Worm (Caenorhabditis elegans) whole organism, late embryonic: Measurements from ENCODE around the gene T05H10.4.

Source experiments
- C08G9.2 ChIP-seq: sonication (generic microtip); optimal IDR thresholded peaks from 2 replicates; lab custom pipeline; 2016; ENCODE audit warnings: mild to moderate bottlenecking, missing genetic modification characterization, moderate library complexity, missing compliant biosample characterization
- C38D4.7 ChIP-seq: fragments of 200-800 bp; sonication (Bioruptor generic); optimal IDR thresholded peaks from 2 replicates; lab custom pipeline; 2018; ENCODE audit warnings: mild to moderate bottlenecking, missing genetic modification characterization, moderate library complexity, missing compliant biosample characterization
- K09A11.1 ChIP-seq: sonication (generic microtip); optimal IDR thresholded peaks from 2 replicates; lab custom pipeline; 2017; ENCODE audit warnings: antibody characterized with exemption, mild to moderate bottlenecking, missing genetic modification characterization, missing compliant biosample characterization; ENCODE audit not compliant: insufficient read depth
- T23F11.4 ChIP-seq: fragments of 200-800 bp; sonication (Bioruptor generic); optimal IDR thresholded peaks from 2 replicates; lab custom pipeline; 2018; ENCODE audit warnings: mild to moderate bottlenecking, missing genetic modification characterization, missing compliant biosample characterization
- ama-1 ChIP-seq: fragments of 150-350 bp; optimal IDR thresholded peaks from 2 replicates; lab custom pipeline; 2014
- ceh-14 ChIP-seq: sonication (generic microtip); optimal IDR thresholded peaks from 2 replicates; lab custom pipeline; 2016; ENCODE audit warnings: missing genotype, missing genetic modification characterization, missing compliant biosample characterization
- ceh-18 ChIP-seq: sonication (generic microtip); optimal IDR thresholded peaks from 2 replicates; lab custom pipeline; 2016; ENCODE audit warnings: missing genetic modification characterization, missing compliant biosample characterization
- ceh-19 ChIP-seq: fragments of 200-800 bp; sonication (Bioruptor generic); optimal IDR thresholded peaks from 2 replicates; lab custom pipeline; 2018; ENCODE audit warnings: mild to moderate bottlenecking, missing genetic modification characterization, missing compliant biosample characterization
- ceh-2 ChIP-seq: sonication (generic microtip); optimal IDR thresholded peaks from 2 replicates; lab custom pipeline; 2016; ENCODE audit warnings: missing genotype, missing genetic modification characterization, missing compliant biosample characterization
- ceh-24 ChIP-seq: sonication (generic microtip); optimal IDR thresholded peaks from 2 replicates; lab custom pipeline; 2016; ENCODE audit warnings: mild to moderate bottlenecking, missing genetic modification characterization, missing compliant biosample characterization
- ceh-30 ChIP-seq: fragments of 150-350 bp; optimal IDR thresholded peaks from 2 replicates; lab custom pipeline; 2014; ENCODE audit warnings: missing biosample characterization, missing genetic modification characterization
- ceh-31 ChIP-seq: sonication (generic microtip); optimal IDR thresholded peaks from 2 replicates; lab custom pipeline; 2016; ENCODE audit warnings: missing genetic modification characterization, missing compliant biosample characterization
- ceh-34 ChIP-seq: sonication (generic microtip); optimal IDR thresholded peaks from 2 replicates; lab custom pipeline; 2016; ENCODE audit warnings: mild to moderate bottlenecking, missing genetic modification characterization, missing compliant biosample characterization
- ceh-48 ChIP-seq: sonication (generic microtip); optimal IDR thresholded peaks from 2 replicates; lab custom pipeline; 2016; ENCODE audit warnings: missing genetic modification characterization, inconsistent platforms, missing compliant biosample characterization
- che-1 ChIP-seq: sonication (generic microtip); optimal IDR thresholded peaks from 2 replicates; lab custom pipeline; 2016; ENCODE audit warnings: mild to moderate bottlenecking, missing genetic modification characterization, missing compliant biosample characterization
- dve-1 ChIP-seq: sonication (generic microtip); optimal IDR thresholded peaks from 2 replicates; lab custom pipeline; 2017; ENCODE audit warnings: antibody characterized with exemption, mild to moderate bottlenecking, missing genetic modification characterization, missing compliant biosample characterization
- elt-2 ChIP-seq: sonication (generic microtip); optimal IDR thresholded peaks from 2 replicates; lab custom pipeline; 2016; ENCODE audit warnings: missing genetic modification reagents, missing genetic modification characterization, missing compliant biosample characterization
- eyg-1 ChIP-seq: sonication (generic microtip); optimal IDR thresholded peaks from 2 replicates; lab custom pipeline; 2016; ENCODE audit warnings: missing genotype, missing genetic modification characterization, missing compliant biosample characterization
- fax-1 ChIP-seq: sonication (generic microtip); optimal IDR thresholded peaks from 2 replicates; lab custom pipeline; 2016; ENCODE audit warnings: missing genotype, missing genetic modification characterization, missing compliant biosample characterization
- fkh-6 ChIP-seq: sonication (generic microtip); optimal IDR thresholded peaks from 2 replicates; lab custom pipeline; 2016; ENCODE audit warnings: missing genetic modification characterization, missing compliant biosample characterization
- gmeb-2 ChIP-seq: sonication (generic microtip); optimal IDR thresholded peaks from 2 replicates; lab custom pipeline; 2016; ENCODE audit warnings: missing genetic modification characterization, inconsistent platforms, missing compliant biosample characterization
- hlh-13 ChIP-seq: fragments of 200-800 bp; sonication (Bioruptor generic); optimal IDR thresholded peaks from 2 replicates; lab custom pipeline; 2018; ENCODE audit warnings: mild to moderate bottlenecking, missing genetic modification characterization, missing compliant biosample characterization
- hlh-15 ChIP-seq: sonication (generic microtip); optimal IDR thresholded peaks from 2 replicates; lab custom pipeline; 2016; ENCODE audit warnings: missing genetic modification characterization, missing compliant biosample characterization
- hlh-30 ChIP-seq: sonication (generic microtip); optimal IDR thresholded peaks from 2 replicates; lab custom pipeline; 2017; ENCODE audit warnings: antibody characterized with exemption, missing genetic modification characterization, missing compliant biosample characterization; ENCODE audit not compliant: insufficient read depth
- hlh-6 ChIP-seq: sonication (generic microtip); optimal IDR thresholded peaks from 2 replicates; lab custom pipeline; 2016; ENCODE audit warnings: missing genotype, missing genetic modification characterization, missing compliant biosample characterization
- lim-6 ChIP-seq: sonication (generic microtip); optimal IDR thresholded peaks from 2 replicates; lab custom pipeline; 2016; ENCODE audit warnings: missing genetic modification characterization, missing compliant biosample characterization
- lin-11 ChIP-seq: fragments of 200-800 bp; sonication (Bioruptor generic); optimal IDR thresholded peaks from 2 replicates; lab custom pipeline; 2018; ENCODE audit warnings: mild to moderate bottlenecking, missing genetic modification characterization, missing compliant biosample characterization
- madf-2 ChIP-seq: sonication (generic microtip); optimal IDR thresholded peaks from 2 replicates; lab custom pipeline; 2017; ENCODE audit warnings: missing genetic modification characterization, missing compliant biosample characterization
- nhr-11 ChIP-seq: fragments of 150-350 bp; optimal IDR thresholded peaks from 2 replicates; lab custom pipeline; 2014; ENCODE audit warnings: missing biosample characterization, missing genetic modification characterization
- odd-2 ChIP-seq: sonication (generic microtip); optimal IDR thresholded peaks from 2 replicates; lab custom pipeline; 2017; ENCODE audit warnings: antibody characterized with exemption, mild to moderate bottlenecking, missing genetic modification characterization, missing compliant biosample characterization
- pax-1 ChIP-seq: fragments of 150-350 bp; optimal IDR thresholded peaks from 2 replicates; lab custom pipeline; 2014; ENCODE audit warnings: missing biosample characterization, missing genetic modification characterization
- pha-2 ChIP-seq: sonication (generic microtip); optimal IDR thresholded peaks from 2 replicates; lab custom pipeline; 2017; ENCODE audit warnings: mild to moderate bottlenecking, missing genetic modification characterization, missing compliant biosample characterization
- pha-4 ChIP-seq: fragments of 150-350 bp; optimal IDR thresholded peaks from 2 replicates; lab custom pipeline; 2018; ENCODE audit warnings: missing biosample characterization, missing genetic modification reagents, missing genetic modification characterization
- pqm-1 ChIP-seq: sonication (generic microtip); optimal IDR thresholded peaks from 2 replicates; lab custom pipeline; 2016; ENCODE audit warnings: missing genetic modification characterization, missing compliant biosample characterization
- pros-1 ChIP-seq: fragments of 150-350 bp; optimal IDR thresholded peaks from 2 replicates; lab custom pipeline; 2014; ENCODE audit warnings: missing biosample characterization, missing genetic modification reagents, missing genetic modification characterization
- ref-2 ChIP-seq: sonication (generic microtip); optimal IDR thresholded peaks from 2 replicates; lab custom pipeline; 2016; ENCODE audit warnings: missing genetic modification characterization, missing compliant biosample characterization
- sox-4 ChIP-seq: sonication (generic microtip); optimal IDR thresholded peaks from 2 replicates; lab custom pipeline; 2017; ENCODE audit warnings: mild to moderate bottlenecking, missing genetic modification characterization, inconsistent platforms, missing compliant biosample characterization
- tbx-2 ChIP-seq: sonication (generic microtip); optimal IDR thresholded peaks from 2 replicates; lab custom pipeline; 2016; ENCODE audit warnings: missing genetic modification characterization, missing compliant biosample characterization
- ttx-3 ChIP-seq: sonication (generic microtip); optimal IDR thresholded peaks from 2 replicates; lab custom pipeline; 2016; ENCODE audit warnings: missing genetic modification reagents, missing genetic modification characterization, missing compliant biosample characterization
- unc-3 ChIP-seq, 2 experiments: fragments of 200-800 bp in 1 of 2; sonication (Bioruptor generic) in 1 of 2; sonication (generic microtip) in 1 of 2; conservative IDR thresholded peaks in 1 of 2; optimal IDR thresholded peaks in 1 of 2; 2 replicates each; pipeline versions ENCODE4 v1.3.6 to Lab custom; 2016 to 2022; ENCODE audit warnings: missing compliant biosample characterization in 2 of 2, missing genetic modification characterization in 2 of 2, missing genetic modification reagents in 1 of 2
- unc-42 ChIP-seq: sonication (generic microtip); optimal IDR thresholded peaks from 2 replicates; lab custom pipeline; 2016; ENCODE audit warnings: missing genotype, missing genetic modification characterization, missing compliant biosample characterization
- zip-5 ChIP-seq: sonication (generic microtip); optimal IDR thresholded peaks from 2 replicates; lab custom pipeline; 2016; ENCODE audit warnings: missing genetic modification characterization, missing compliant biosample characterization
- ztf-16 ChIP-seq: sonication (generic microtip); optimal IDR thresholded peaks from 2 replicates; lab custom pipeline; 2017; ENCODE audit warnings: missing genetic modification characterization, missing compliant biosample characterization

The T05H10.4 gene

DNA sequence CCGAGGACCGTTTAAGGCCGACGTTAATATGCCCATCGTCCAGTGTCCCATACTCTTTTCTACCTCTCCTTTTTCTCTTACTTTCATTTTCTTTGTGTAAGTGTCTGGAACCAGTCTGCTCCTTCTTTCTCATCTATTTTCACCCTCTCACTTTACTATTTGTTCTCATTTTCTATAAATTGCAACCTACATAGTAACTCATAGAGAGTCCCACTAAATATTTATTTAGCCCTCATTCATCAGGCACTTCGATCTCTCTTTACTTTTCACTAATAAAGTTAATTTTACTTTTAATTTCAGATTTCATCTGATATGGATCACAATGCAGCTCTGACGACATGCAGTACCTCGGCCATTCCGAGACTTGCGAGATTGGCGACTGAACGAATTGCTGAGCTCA is 35.6 kb upstream of the T05H10.4 start, which contains the start of gene zyg-11:
Gene zyg-11 (plus strand): TSS at position 301 of the 400 bp plus-strand sequence.
- TF ChIP-seq T23F11.4 (GFP tag; lab: Kevin White, UChicago) (no peak), ceh-48 (tag; lab: Kevin White, UChicago) (no peak), ama-1 (lab: Kevin White, UChicago) (no peak), pha-4 (no peak), odd-2 (tag; lab: Kevin White, UChicago) (no peak), K09A11.1 (tag; lab: Kevin White, UChicago) (no peak), fkh-6 (no peak)

DNA sequence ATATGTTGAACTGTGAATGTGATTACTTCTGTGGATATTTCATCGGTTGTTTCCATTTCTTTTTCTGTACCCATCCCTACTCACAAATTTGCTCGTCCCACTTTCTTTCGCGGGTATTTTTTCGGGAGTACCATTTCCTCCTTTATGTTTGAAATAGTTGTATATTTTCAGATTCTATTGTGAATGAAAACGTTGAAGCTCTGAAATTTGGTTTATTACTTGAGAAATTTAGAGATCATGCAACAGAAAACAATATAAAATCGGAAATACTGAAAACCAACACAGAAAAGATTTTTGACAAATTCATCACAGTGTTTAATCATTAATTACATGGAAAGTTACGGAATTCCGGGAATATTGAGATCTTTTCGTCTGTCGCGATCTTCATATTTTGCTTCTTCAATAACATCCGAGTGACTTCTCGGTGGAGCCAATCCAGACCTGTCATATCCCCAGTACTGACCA is 32.3 kb upstream of the T05H10.4 start:
- no peak for TF ChIP-seq hlh-15 (tag; lab: Kevin White, UChicago)
- no peak for TF ChIP-seq ceh-2 (tag; lab: Kevin White, UChicago)
- TF ChIP-seq lin-11 (tag; lab: Kevin White, UChicago), result no peak
- TF ChIP-seq C38D4.7 (GFP tag; lab: Kevin White, UChicago), result no peak
- no peak for TF ChIP-seq ceh-14 (tag; lab: Kevin White, UChicago)

DNA sequence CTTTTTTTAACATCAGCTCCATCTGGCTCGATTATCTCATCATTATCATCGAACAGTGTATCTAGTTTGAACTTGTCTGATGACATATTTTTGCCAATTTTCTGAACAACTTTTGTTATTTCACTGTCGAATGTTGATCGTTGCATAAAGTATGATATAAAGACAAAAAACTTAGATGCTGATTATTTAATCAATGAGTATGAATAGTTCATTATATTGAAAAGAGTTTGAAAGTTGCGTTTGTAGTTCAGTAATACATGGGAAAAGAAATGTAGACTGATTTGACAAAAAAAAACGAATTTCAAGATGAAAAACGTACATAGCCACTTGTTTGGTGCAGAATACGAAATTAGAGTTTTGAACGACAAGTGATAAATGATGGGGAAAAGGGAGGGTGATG is 30.5 kb upstream of the T05H10.4 start, which contains the start of gene hda-2:
Gene hda-2 (minus strand): TSS at position 101 of the 400 bp plus-strand sequence.
- no peak for TF ChIP-seq gmeb-2

DNA sequence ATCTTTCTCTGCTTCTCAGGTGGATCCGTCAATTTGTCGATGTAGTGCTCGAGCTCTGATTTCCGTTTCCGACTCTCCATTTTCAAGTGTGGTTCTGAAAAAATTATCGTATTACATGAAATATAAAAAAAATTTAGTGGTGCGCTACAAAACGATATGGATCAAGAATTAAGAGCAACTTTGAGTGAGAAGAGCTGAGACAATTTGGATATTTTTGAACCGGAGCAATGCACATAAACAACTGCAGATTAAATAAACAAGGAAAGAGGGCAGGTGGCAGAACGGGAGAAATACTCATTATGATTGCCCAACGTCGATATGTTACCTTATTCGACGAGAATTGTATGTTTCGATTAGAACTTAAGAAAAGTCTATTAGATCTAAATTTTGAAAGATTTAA is 25.3 kb upstream of the T05H10.4 start, which contains the start of gene swsn-7:
Gene swsn-7 (minus strand): TSS at position 101 of the 400 bp plus-strand sequence.
- TF ChIP-seq pqm-1 (tag; lab: Kevin White, UChicago), result no peak
- TF ChIP-seq, all 69 proteins: peak for 0

DNA sequence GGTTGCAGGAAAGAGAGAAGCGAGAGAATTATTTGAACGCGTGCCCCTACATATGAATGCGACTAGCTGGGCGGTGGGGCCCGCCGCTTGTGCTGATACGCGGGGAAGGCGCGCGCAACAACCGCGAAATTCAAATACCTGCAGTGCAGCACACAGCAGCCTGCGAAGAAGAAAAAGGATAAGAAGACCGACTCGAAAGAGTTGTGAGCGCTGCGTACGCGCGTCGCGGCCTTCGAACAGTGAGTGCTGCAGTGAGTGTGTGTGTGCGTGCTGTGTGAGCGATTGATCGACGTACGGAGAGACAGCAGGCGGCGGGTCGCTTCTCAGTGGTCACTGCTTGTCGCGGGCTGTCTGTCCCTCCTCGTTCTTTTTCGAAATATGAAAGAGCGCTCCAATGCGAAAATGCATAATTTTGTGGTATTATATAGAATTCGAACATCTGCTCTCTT is 24.7 kb upstream of the T05H10.4 start:
- TF ChIP-seq fax-1 (tag; lab: Kevin White, UChicago) (peak; percentile 9), ceh-18 (peak; percentile 90), madf-2 (tag; lab: Kevin White, UChicago) (peak; percentile 59), ceh-31 (peak; percentile 79), hlh-15 (tag; lab: Kevin White, UChicago) (no peak), ceh-24 (no peak), ttx-3 (tag; lab: Kevin White, UChicago) (no peak), hlh-30 (peak; percentile 33), elt-2 (tag; lab: Kevin White, UChicago) (peak; percentile 62), eyg-1 (tag; lab: Kevin White, UChicago) (peak; percentile 39), hlh-6 (peak; percentile 74), odd-2 (tag; lab: Kevin White, UChicago) (no peak), unc-3 (GFP tag; conservative IDR thresholded peaks at IDR 0.05; lab: Robert Waterston, UW) (no peak), unc-3 (tag; optimal IDR thresholded peaks at IDR 0.05; lab: Kevin White, UChicago) (no peak), dve-1 (peak; percentile 81), nhr-11 (tag; lab: Kevin White, UChicago) (no peak), ceh-30 (tag; lab: Kevin White, UChicago) (no peak), ceh-34 (tag; lab: Kevin White, UChicago) (peak; percentile 94), zip-5 (tag; lab: Kevin White, UChicago) (no peak), ceh-14 (tag; lab: Kevin White, UChicago) (no peak), C38D4.7 (GFP tag; lab: Kevin White, UChicago) (peak; percentile 6), T23F11.4 (GFP tag; lab: Kevin White, UChicago) (peak; percentile 71), pros-1 (tag; lab: Kevin White, UChicago) (peak; percentile 72), ref-2 (peak; percentile 93), hlh-13 (GFP tag; lab: Kevin White, UChicago) (no peak), pax-1 (tag; lab: Kevin White, UChicago) (no peak), sox-4 (peak; percentile 40), che-1 (tag; lab: Kevin White, UChicago) (peak; percentile 52), C08G9.2 (tag; lab: Kevin White, UChicago) (peak; percentile 60), ceh-48 (tag; lab: Kevin White, UChicago) (peak; percentile 61), unc-42 (peak; percentile 79), gmeb-2 (no peak), lim-6 (peak; percentile 45), ztf-16 (tag; lab: Kevin White, UChicago) (no peak), ceh-19 (GFP tag; lab: Kevin White, UChicago) (peak; percentile 82), pha-2 (tag; lab: Kevin White, UChicago) (no peak), tbx-2 (tag; lab: Kevin White, UChicago) (peak; percentile 93)
